Fruit fly (Drosophila melanogaster): Measurements from ENCODE around the gene CPT2.

Gene CPT2

dm6 chr3L:3001445-3001844, 20.6 kb downstream of the CPT2 start, which contains the start of gene FMRFaR:
Gene FMRFaR, plus strand, starts transcription at chr3L:3001716.
- TF ChIP-seq CG6792 (GFP tag; optimal IDR thresholded peaks at IDR 0.05) (no peak), CG16779 (tag; optimal IDR thresholded peaks at IDR 0.05) (no peak), lz (GFP tag; optimal IDR thresholded peaks at IDR 0.05) (no peak), eg (GFP tag; IDR thresholded peaks at IDR 0.05) (0 out of 3 replicates have a peak, but pooled peaks have one; percentile 19)

dm6 chr3L:3013496-3013895, 32.7 kb downstream of the CPT2 start:
- no peak for TF ChIP-seq CG34406 (GFP tag; optimal IDR thresholded peaks at IDR 0.05)
- no peak for TF ChIP-seq CG31627 (GFP tag; optimal IDR thresholded peaks at IDR 0.05)
- no peak for TF ChIP-seq Smox (GFP tag; optimal IDR thresholded peaks at IDR 0.05)
- TF ChIP-seq ss (GFP tag; optimal IDR thresholded peaks at IDR 0.05), result no peak

- TF ChIP-seq CG3032 (tag; optimal IDR thresholded peaks at IDR 0.05) (no peak), CG31627 (GFP tag; optimal IDR thresholded peaks at IDR 0.05) (no peak), dac (GFP tag; optimal IDR thresholded peaks at IDR 0.05) (no peak), Smox (GFP tag; optimal IDR thresholded peaks at IDR 0.05) (no peak), CG8319 (GFP tag; optimal IDR thresholded peaks at IDR 0.05) (no peak), Eip93F (GFP tag; optimal IDR thresholded peaks at IDR 0.05) (no peak), OdsH (GFP tag; optimal IDR thresholded peaks at IDR 0.05) (no peak), Gug (GFP tag; IDR thresholded peaks at IDR 0.05) (no peak), spab (GFP tag; optimal IDR thresholded peaks at IDR 0.05) (no peak), Ets21C (GFP tag; optimal IDR thresholded peaks at IDR 0.05) (no peak), CG4318 (GFP tag; optimal IDR thresholded peaks at IDR 0.05) (no peak), Hr39 (GFP tag; optimal IDR thresholded peaks at IDR 0.05) (no peak), cyc (GFP tag; optimal IDR thresholded peaks at IDR 0.05) (no peak), CG34406 (GFP tag; optimal IDR thresholded peaks at IDR 0.05) (no peak), CG6792 (GFP tag; optimal IDR thresholded peaks at IDR 0.05) (no peak), CG10631 (GFP tag; optimal IDR thresholded peaks at IDR 0.05) (no peak), CG32006 (GFP tag; optimal IDR thresholded peaks at IDR 0.05) (no peak)
Observed at dm6 chr3L:3015969-3016368, 35.1 kb downstream of the CPT2 start, which contains the start of gene CG32488. Gene CG32488, minus strand, starts transcription at chr3L:3016069.

dm6 chr3L:3017156-3017555, 36.3 kb downstream of the CPT2 start, which contains the start of gene CG32487:
Gene CG32487, minus strand, starts transcription at chr3L:3017256.
- TF ChIP-seq CG16779 (tag; optimal IDR thresholded peaks at IDR 0.05) (no peak), OdsH (GFP tag; optimal IDR thresholded peaks at IDR 0.05) (no peak), salr (GFP tag; optimal IDR thresholded peaks at IDR 0.05) (no peak), Gug (GFP tag; IDR thresholded peaks at IDR 0.05) (no peak), CG34406 (GFP tag; optimal IDR thresholded peaks at IDR 0.05) (no peak), CG1621 (tag; optimal IDR thresholded peaks at IDR 0.05) (no peak), CG10669 (GFP tag; optimal IDR thresholded peaks at IDR 0.05) (no peak), CG3032 (tag; optimal IDR thresholded peaks at IDR 0.05) (no peak), topi (GFP tag; optimal IDR thresholded peaks at IDR 0.05) (no peak), CG6854 (GFP tag; optimal IDR thresholded peaks at IDR 0.05) (no peak), esn (GFP tag; optimal IDR thresholded peaks at IDR 0.05) (no peak), Sox15 (GFP tag; optimal IDR thresholded peaks at IDR 0.05) (no peak), CG3919 (GFP tag; optimal IDR thresholded peaks at IDR 0.05) (no peak), CG7368 (GFP tag; optimal IDR thresholded peaks at IDR 0.05) (no peak), fd85E (GFP tag; optimal IDR thresholded peaks at IDR 0.05) (no peak), Eip78C (GFP tag) (no peak), pdm3 (GFP tag; optimal IDR thresholded peaks at IDR 0.05) (no peak)

dm6 chr3L:3026421-3026820, 45.6 kb downstream of the CPT2 start, which contains the start of gene aly:
Gene aly, minus strand, starts transcription at chr3L:3026521.
- TF ChIP-seq topi (GFP tag; optimal IDR thresholded peaks at IDR 0.05) (no peak), spab (GFP tag; optimal IDR thresholded peaks at IDR 0.05) (no peak), dac (GFP tag; optimal IDR thresholded peaks at IDR 0.05) (no peak), Blimp-1 (GFP tag; optimal IDR thresholded peaks at IDR 0.05) (no peak), CG15336 (GFP tag; IDR thresholded peaks at IDR 0.05) (no peak), CG8632 (GFP tag; optimal IDR thresholded peaks at IDR 0.05) (no peak), CG8319 (GFP tag; optimal IDR thresholded peaks at IDR 0.05) (no peak), Met (GFP tag; optimal IDR thresholded peaks at IDR 0.05) (no peak), CG6808 (GFP tag; optimal IDR thresholded peaks at IDR 0.05) (no peak), CG11902 (GFP tag; optimal IDR thresholded peaks at IDR 0.05) (no peak), vri (GFP tag; optimal IDR thresholded peaks at IDR 0.05) (no peak), svp (GFP tag) (no peak), Gug (GFP tag; IDR thresholded peaks at IDR 0.05) (no peak), CG3919 (GFP tag; optimal IDR thresholded peaks at IDR 0.05) (no peak)

Data from whole organism, prepupa.